Worm (Caenorhabditis elegans) whole organism, early embryonic: ENCODE results near the gene pqn-35.
A peak's percentile ranks its signal among the peaks of the same experiment; 100 is the strongest.

ENCODE experiments used
- B0310.2 ChIP-seq: sonication (generic microtip); optimal IDR thresholded peaks from 2 replicates; lab custom pipeline; 2016; ENCODE audit warnings: mild to moderate bottlenecking, missing genetic modification characterization, missing compliant biosample characterization
- F13C5.2 ChIP-seq: sonication (generic microtip); optimal IDR thresholded peaks from 2 replicates; lab custom pipeline; 2017; ENCODE audit warnings: mild to moderate bottlenecking, missing genetic modification characterization, inconsistent platforms, missing compliant biosample characterization
- aly-1 ChIP-seq: sonication (generic microtip); optimal IDR thresholded peaks from 2 replicates; lab custom pipeline; 2016; ENCODE audit warnings: missing genetic modification characterization, missing compliant biosample characterization
- ama-1 ChIP-seq: fragments of 150-350 bp; optimal IDR thresholded peaks from 2 replicates; lab custom pipeline; 2014
- ceh-13 ChIP-seq: fragments of 200-800 bp; sonication (Bioruptor generic); optimal IDR thresholded peaks from 2 replicates; lab custom pipeline; 2018; ENCODE audit warnings: mild to moderate bottlenecking, missing genetic modification characterization, missing compliant biosample characterization
- ceh-36 ChIP-seq: sonication (generic microtip); optimal IDR thresholded peaks from 2 replicates; lab custom pipeline; 2016; ENCODE audit warnings: missing genetic modification characterization, inconsistent platforms, missing compliant biosample characterization
- ets-7 ChIP-seq: sonication (generic microtip); optimal IDR thresholded peaks from 2 replicates; lab custom pipeline; 2016; ENCODE audit warnings: missing genotype, missing genetic modification characterization, missing compliant biosample characterization
- flt-1 ChIP-seq: fragments of 200-800 bp; sonication (Bioruptor generic); IDR thresholded peaks from 2 replicates; pipeline ENCODE4 v1.3.6; 2022; ENCODE audit warnings: missing genetic modification characterization, missing compliant biosample characterization
- hmbx-1 ChIP-seq: sonication (generic microtip); optimal IDR thresholded peaks from 2 replicates; lab custom pipeline; 2016; ENCODE audit warnings: mild to moderate bottlenecking, missing genetic modification characterization, missing compliant biosample characterization
- hmg-4 ChIP-seq: fragments of 200-800 bp; sonication (Bioruptor generic); optimal IDR thresholded peaks from 2 replicates; lab custom pipeline; 2018; ENCODE audit warnings: mild to moderate bottlenecking, missing genetic modification characterization, missing compliant biosample characterization
- hnd-1 ChIP-seq: sonication (generic microtip); optimal IDR thresholded peaks from 2 replicates; lab custom pipeline; 2016; ENCODE audit warnings: missing genetic modification characterization, missing compliant biosample characterization
- pes-1 ChIP-seq: fragments of 200-800 bp; sonication (Bioruptor generic); IDR thresholded peaks from 2 replicates; pipeline ENCODE4 v1.3.6; 2022; ENCODE audit warnings: missing genetic modification reagents, missing genetic modification characterization, missing compliant biosample characterization
- scrt-1 ChIP-seq: fragments of 200-800 bp; sonication (Bioruptor generic); IDR thresholded peaks from 2 replicates; pipeline ENCODE4 v1.3.6; 2022; ENCODE audit warnings: missing genetic modification characterization, missing compliant biosample characterization
- sea-1 ChIP-seq: fragments of 200-800 bp; sonication (Bioruptor generic); conservative IDR thresholded peaks from 2 replicates; pipeline ENCODE4 v1.3.6; 2022; ENCODE audit warnings: missing genetic modification characterization, missing compliant biosample characterization
- tbx-11 ChIP-seq: fragments of 200-800 bp; sonication (Bioruptor generic); IDR thresholded peaks from 2 replicates; pipeline ENCODE4 v1.3.6; 2022; ENCODE audit warnings: missing genetic modification characterization, missing compliant biosample characterization
- tbx-37 ChIP-seq: fragments of 200-800 bp; sonication (Bioruptor generic); conservative IDR thresholded peaks from 2 replicates; pipeline ENCODE4 v1.3.6; 2022; ENCODE audit warnings: missing genetic modification reagents, missing genetic modification characterization, missing compliant biosample characterization
- tra-4 ChIP-seq: sonication (generic microtip); optimal IDR thresholded peaks from 2 replicates; lab custom pipeline; 2017; ENCODE audit warnings: missing genetic modification characterization, missing compliant biosample characterization

Gene pqn-35

ce11 chrII:4590660-4591059 is 22.1 kb upstream of the pqn-35 start:
- TF ChIP-seq hmbx-1 (tag; lab: Kevin White, UChicago): no peak
- peak; percentile 29 for TF ChIP-seq ama-1 (lab: Kevin White, UChicago)

- TF ChIP-seq F13C5.2 (no peak), ceh-13 (no peak), sea-1 (no peak), pes-1 (no peak), scrt-1 (GFP tag; lab: Robert Waterston, UW) (no peak), hmbx-1 (tag; lab: Kevin White, UChicago) (no peak)
Measured at ce11 chrII:4597441-4597840, 15.4 kb upstream of the pqn-35 start.

DNA sequence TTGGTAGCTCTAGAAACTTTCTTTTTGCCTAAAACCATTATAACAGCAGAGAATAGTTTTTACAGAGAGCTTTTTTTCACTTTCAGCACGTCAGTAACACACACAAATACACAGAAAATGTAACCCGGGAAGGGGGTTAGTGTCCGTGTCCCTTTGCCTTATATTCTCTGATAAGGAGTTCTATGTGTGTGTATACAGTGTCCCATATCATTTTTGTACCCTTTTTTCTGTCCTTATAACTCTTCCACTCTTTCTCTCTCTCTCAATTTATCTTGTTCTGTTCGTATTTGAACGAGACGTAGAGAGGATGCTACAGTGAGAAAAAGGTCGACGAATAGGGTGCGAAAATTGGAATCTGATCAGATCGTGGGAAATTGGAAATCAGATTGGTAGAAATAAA is 14.0 kb upstream of the pqn-35 start:
- TF ChIP-seq aly-1 (tag; lab: Kevin White, UChicago) (no peak), F13C5.2 (no peak), ceh-36 (tag; lab: Kevin White, UChicago) (no peak), ama-1 (lab: Kevin White, UChicago) (no peak), tra-4 (tag; lab: Kevin White, UChicago) (no peak), tbx-37 (GFP tag; lab: Robert Waterston, UW) (no peak), flt-1 (no peak)

DNA sequence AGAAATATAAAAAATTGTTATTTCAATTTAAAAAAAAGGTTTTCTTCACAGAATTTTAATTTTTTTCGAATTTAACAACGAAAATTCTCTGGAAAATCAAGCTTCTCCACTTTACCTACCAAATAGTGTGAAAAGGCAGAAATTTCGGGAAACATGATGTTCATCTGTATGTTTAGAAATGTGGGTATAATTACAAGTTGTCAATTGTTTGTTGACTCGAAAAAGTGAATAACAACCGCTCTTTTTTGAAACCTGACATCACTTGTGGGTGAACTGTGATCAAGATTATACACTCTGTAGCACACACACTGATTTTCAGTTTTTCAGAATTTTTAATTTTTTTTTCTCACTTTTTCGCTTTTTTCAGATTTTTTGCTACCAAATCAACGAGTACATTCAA is 13.0 kb upstream of the pqn-35 start:
- TF ChIP-seq flt-1: no peak
- TF ChIP-seq ceh-36 (tag; lab: Kevin White, UChicago): no peak
- TF ChIP-seq tbx-11: no peak
- no peak for TF ChIP-seq ama-1 (lab: Kevin White, UChicago)
- no peak for TF ChIP-seq B0310.2 (tag; lab: Kevin White, UChicago)
- no peak for TF ChIP-seq F13C5.2
- TF ChIP-seq hnd-1 (tag; lab: Kevin White, UChicago): no peak
- no peak for TF ChIP-seq hmbx-1 (tag; lab: Kevin White, UChicago)
- TF ChIP-seq hmg-4 (GFP tag; lab: Kevin White, UChicago): no peak
- TF ChIP-seq tra-4 (tag; lab: Kevin White, UChicago): no peak
- TF ChIP-seq pes-1: no peak
- no peak for TF ChIP-seq scrt-1 (GFP tag; lab: Robert Waterston, UW)

DNA sequence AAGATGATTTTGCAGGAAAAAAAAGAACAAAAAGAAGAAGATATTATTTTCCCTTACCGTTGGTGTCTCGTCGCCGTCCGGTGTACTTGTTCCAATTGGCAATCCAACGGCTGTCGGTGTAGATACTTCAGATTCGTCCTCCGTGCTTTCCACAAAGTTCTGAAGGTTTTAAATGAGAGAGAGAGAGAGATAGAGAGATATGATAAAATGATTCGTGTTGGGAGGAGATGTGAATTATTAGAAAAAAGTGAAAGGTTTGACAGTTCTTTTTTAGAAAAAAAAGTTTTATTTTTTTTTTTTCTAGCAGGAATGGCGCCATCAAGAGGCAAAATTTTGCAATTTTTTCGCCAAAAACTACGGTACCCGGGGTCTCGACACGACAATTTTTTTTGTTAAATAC is 12.5 kb upstream of the pqn-35 start:
- TF ChIP-seq hmg-4 (GFP tag; lab: Kevin White, UChicago) (no peak), scrt-1 (GFP tag; lab: Robert Waterston, UW) (no peak), tbx-11 (no peak), aly-1 (tag; lab: Kevin White, UChicago) (no peak)

DNA sequence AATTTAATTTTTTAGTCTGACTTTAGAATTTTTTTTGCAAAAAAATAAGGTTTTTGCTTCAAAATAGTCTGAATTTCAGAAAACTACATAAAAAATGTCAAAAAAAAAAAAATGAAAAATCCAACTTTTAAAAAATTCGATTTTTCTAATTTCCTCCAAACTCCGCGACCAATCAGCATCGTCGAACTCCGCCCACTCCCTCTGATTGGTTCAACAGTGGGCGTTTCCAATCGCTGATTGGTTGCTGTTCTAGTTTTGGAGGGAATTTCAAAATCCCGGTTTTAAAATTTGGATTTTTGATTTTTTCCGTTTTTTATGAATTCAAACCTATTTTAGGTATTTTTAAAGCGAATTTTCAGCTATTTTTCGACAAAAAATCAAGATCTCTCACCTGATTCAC is 12.0 kb upstream of the pqn-35 start:
- TF ChIP-seq tbx-37 (GFP tag; lab: Robert Waterston, UW) (no peak), hmg-4 (GFP tag; lab: Kevin White, UChicago) (no peak), pes-1 (no peak), B0310.2 (tag; lab: Kevin White, UChicago) (no peak), tbx-11 (no peak), F13C5.2 (no peak), scrt-1 (GFP tag; lab: Robert Waterston, UW) (no peak), flt-1 (no peak), ceh-13 (no peak), ets-7 (no peak), sea-1 (no peak), hmbx-1 (tag; lab: Kevin White, UChicago) (no peak), ama-1 (lab: Kevin White, UChicago) (no peak), hnd-1 (tag; lab: Kevin White, UChicago) (no peak), aly-1 (tag; lab: Kevin White, UChicago) (no peak), tra-4 (tag; lab: Kevin White, UChicago) (no peak), ceh-36 (tag; lab: Kevin White, UChicago) (no peak)

DNA sequence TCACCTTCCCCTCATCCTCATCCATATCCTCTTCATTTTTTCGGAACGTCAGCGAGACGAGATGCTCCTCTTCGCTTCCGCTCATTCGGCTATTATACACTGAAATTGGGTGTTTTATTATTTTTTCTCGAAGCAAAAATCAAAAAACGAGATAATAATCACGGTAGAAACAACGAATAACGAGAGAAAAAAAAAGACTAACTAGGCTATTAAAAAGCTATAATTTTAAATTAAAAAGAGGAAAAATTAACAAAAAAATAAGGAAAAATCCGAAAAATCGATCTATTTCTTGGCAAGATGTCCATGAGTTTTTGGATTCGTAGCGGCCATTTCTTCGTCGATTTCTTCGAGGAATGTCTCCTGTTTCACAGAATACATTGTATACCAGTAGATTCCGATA is 11.5 kb upstream of the pqn-35 start, which contains the start of gene ipla-1:
Gene ipla-1 (minus strand): TSS at position 101 of the 400 bp plus-strand sequence.
- no peak for TF ChIP-seq hmg-4 (GFP tag; lab: Kevin White, UChicago)
- no peak for TF ChIP-seq sea-1
- no peak for TF ChIP-seq tbx-11
- TF ChIP-seq ceh-13: no peak
- no peak for TF ChIP-seq scrt-1 (GFP tag; lab: Robert Waterston, UW)
- no peak for TF ChIP-seq aly-1 (tag; lab: Kevin White, UChicago)
- TF ChIP-seq tbx-37 (GFP tag; lab: Robert Waterston, UW): no peak

ce11 chrII:4602533-4602932 is 10.3 kb upstream of the pqn-35 start, which contains the start of gene coa-3:
TSS of gene coa-3 (minus strand) at chrII:4602633.
- TF ChIP-seq scrt-1 (GFP tag; lab: Robert Waterston, UW) (no peak), tbx-11 (no peak), B0310.2 (tag; lab: Kevin White, UChicago) (no peak), pes-1 (no peak), hmg-4 (GFP tag; lab: Kevin White, UChicago) (no peak), hnd-1 (tag; lab: Kevin White, UChicago) (no peak), ets-7 (no peak), flt-1 (no peak), ceh-36 (tag; lab: Kevin White, UChicago) (no peak), ceh-13 (no peak), F13C5.2 (no peak), tra-4 (tag; lab: Kevin White, UChicago) (no peak), aly-1 (tag; lab: Kevin White, UChicago) (no peak), tbx-37 (GFP tag; lab: Robert Waterston, UW) (no peak), hmbx-1 (tag; lab: Kevin White, UChicago) (no peak), sea-1 (no peak), ama-1 (lab: Kevin White, UChicago) (no peak)

DNA sequence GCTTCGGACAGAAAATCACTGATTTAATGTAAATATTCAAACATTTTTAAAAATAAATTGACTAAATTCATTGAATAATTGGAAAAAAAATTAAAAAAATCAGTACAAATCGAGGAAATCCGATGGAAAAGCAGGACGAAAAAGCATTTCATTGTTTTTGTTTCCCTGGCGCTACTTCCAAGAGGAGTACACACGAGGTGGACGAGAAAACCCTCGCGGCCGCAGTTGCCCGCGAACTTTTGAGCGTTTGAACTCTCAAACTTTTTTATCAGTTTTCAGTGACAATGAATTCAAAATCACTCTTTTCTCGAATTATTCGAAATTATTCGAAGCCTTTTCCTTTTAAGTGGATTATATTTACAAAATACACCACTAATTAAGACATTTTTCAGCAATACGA is 9.8 kb upstream of the pqn-35 start, which contains the start of gene F35D11.4:
Gene F35D11.4 (plus strand): TSS at position 393 of the 400 bp plus-strand sequence.
- TF ChIP-seq flt-1: no peak
- TF ChIP-seq tra-4 (tag; lab: Kevin White, UChicago): no peak
- no peak for TF ChIP-seq aly-1 (tag; lab: Kevin White, UChicago)
- 0 out of 2 replicates have a peak, but pooled peaks have one; percentile 25 for TF ChIP-seq pes-1
- no peak for TF ChIP-seq scrt-1 (GFP tag; lab: Robert Waterston, UW)
- 0 out of 2 replicates have a peak, but pooled peaks have one; percentile 26 for TF ChIP-seq tbx-11
- peak; percentile 74 for TF ChIP-seq tbx-37 (GFP tag; lab: Robert Waterston, UW)
- no peak for TF ChIP-seq hnd-1 (tag; lab: Kevin White, UChicago)
- peak; percentile 37 for TF ChIP-seq F13C5.2
- TF ChIP-seq hmg-4 (GFP tag; lab: Kevin White, UChicago): peak; percentile 57
- TF ChIP-seq hmbx-1 (tag; lab: Kevin White, UChicago): no peak
